Worm (Caenorhabditis elegans): Measurements from ENCODE around the gene rol-3.

The rol-3 gene

DNA sequence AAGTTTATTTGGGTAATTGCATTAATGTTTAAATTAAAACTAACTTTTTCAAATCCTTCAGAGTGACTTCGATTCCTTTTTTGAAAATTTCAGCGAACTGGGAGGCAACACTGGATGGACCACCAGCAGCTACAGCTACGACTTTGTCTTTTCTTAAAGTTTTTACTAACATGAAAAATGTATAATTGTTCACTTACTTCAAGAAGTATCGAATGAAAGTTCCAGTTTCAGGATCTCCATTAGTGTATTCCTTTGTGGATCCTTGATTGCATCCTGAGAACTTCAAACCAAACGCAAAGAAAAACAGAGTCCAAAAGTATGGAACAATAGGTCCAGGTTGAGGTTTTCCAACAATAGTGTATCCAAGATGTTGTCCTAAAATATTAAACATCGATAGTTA, 41.2 kb downstream of the rol-3 start:
- TF ChIP-seq snpc-4 (tag; optimal IDR thresholded peaks at IDR 0.05) (no peak), lsy-2 (tag; optimal IDR thresholded peaks at IDR 0.05) (no peak), nhr-23 (tag; optimal IDR thresholded peaks at IDR 0.05) (no peak), sma-3 (GFP tag; optimal IDR thresholded peaks at IDR 0.05) (no peak), unc-62 (GFP tag; optimal IDR thresholded peaks at IDR 0.05) (no peak), crh-2 (tag; optimal IDR thresholded peaks at IDR 0.05) (no peak), alr-1 (tag; optimal IDR thresholded peaks at IDR 0.05) (no peak), lin-13 (GFP tag; optimal IDR thresholded peaks at IDR 0.05) (no peak), nhr-237 (tag; optimal IDR thresholded peaks at IDR 0.05) (no peak), nhr-12 (tag; optimal IDR thresholded peaks at IDR 0.05) (no peak), nhr-129 (tag; optimal IDR thresholded peaks at IDR 0.05) (no peak), nhr-77 (tag; optimal IDR thresholded peaks at IDR 0.05) (no peak), nhr-25 (tag; optimal IDR thresholded peaks at IDR 0.05) (no peak), nhr-10 (tag; optimal IDR thresholded peaks at IDR 0.05) (no peak), ZK546.5 (tag; optimal IDR thresholded peaks at IDR 0.05) (no peak), zag-1 (tag; optimal IDR thresholded peaks at IDR 0.05) (no peak), F13H6.1 (tag; optimal IDR thresholded peaks at IDR 0.05) (no peak), ceh-16 (tag; optimal IDR thresholded peaks at IDR 0.05) (no peak), ztf-4 (tag; optimal IDR thresholded peaks at IDR 0.05) (no peak), elt-1 (tag; optimal IDR thresholded peaks at IDR 0.05) (no peak)

DNA sequence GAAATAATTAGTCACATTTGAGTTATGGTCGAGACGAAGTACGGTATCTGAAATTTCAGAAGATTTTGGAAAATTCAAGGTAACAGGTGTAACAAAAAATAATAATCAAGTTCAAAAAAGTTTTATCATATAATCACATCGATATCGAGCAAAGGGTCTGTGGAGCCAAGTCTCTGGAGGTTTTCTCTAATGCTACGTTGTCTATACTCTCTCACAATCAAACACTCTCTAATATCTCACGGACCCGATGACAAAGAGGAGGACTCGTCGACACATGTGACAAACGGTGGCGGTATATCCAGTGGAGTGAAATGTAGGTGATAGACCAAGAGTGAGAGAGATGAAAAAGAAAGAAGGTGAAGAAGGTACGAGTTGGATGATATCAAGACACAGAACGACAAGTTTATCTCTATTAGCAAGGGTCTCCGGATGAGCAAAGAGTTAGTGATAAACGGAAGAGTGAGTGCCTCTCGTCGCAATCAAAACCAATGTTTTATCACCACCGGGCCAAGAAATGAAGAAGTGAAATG, 42.3 kb downstream of the rol-3 start, which contains the start of gene F20D6.10:
Gene F20D6.10 (minus strand): TSS at position 51 of the 530 bp plus-strand sequence.
- TF ChIP-seq F13H6.1 (tag; optimal IDR thresholded peaks at IDR 0.05): peak; percentile 54
- TF ChIP-seq lin-13 (GFP tag; optimal IDR thresholded peaks at IDR 0.05): no peak
- TF ChIP-seq sma-9 (GFP tag; optimal IDR thresholded peaks at IDR 0.05): peak; percentile 30
- TF ChIP-seq sma-9 (tag; optimal IDR thresholded peaks at IDR 0.05): no peak
- peak; percentile 56 for TF ChIP-seq nhr-129 (tag; optimal IDR thresholded peaks at IDR 0.05)
- peak in 1 of 2 experiments; percentile 27 for TF ChIP-seq lsy-2 (tag; optimal IDR thresholded peaks at IDR 0.05)

ce11 chrV:8190430-8190829, 47.8 kb downstream of the rol-3 start, which contains the start of gene F20D6.1:
Gene F20D6.1 (plus strand): TSS chrV:8190730.
- no peak for TF ChIP-seq sma-3 (GFP tag; optimal IDR thresholded peaks at IDR 0.05)
- no peak for TF ChIP-seq alr-1 (tag; optimal IDR thresholded peaks at IDR 0.05)
- no peak for TF ChIP-seq ztf-4 (tag; optimal IDR thresholded peaks at IDR 0.05)
- TF ChIP-seq elt-3 (tag; optimal IDR thresholded peaks at IDR 0.05): no peak
- TF ChIP-seq mbf-1 (tag; optimal IDR thresholded peaks at IDR 0.05): no peak
- no peak for TF ChIP-seq nhr-129 (tag; optimal IDR thresholded peaks at IDR 0.05)
- TF ChIP-seq unc-39 (tag; optimal IDR thresholded peaks at IDR 0.05): no peak
- no peak for TF ChIP-seq Y55F3AM.14 (GFP tag; optimal IDR thresholded peaks at IDR 0.05)
- no peak for TF ChIP-seq ztf-1 (GFP tag; conservative IDR thresholded peaks at IDR 0.05)
- no peak for TF ChIP-seq nhr-12 (tag; optimal IDR thresholded peaks at IDR 0.05)
- TF ChIP-seq snpc-4 (tag; optimal IDR thresholded peaks at IDR 0.05): no peak
- TF ChIP-seq F13H6.1 (tag; optimal IDR thresholded peaks at IDR 0.05): no peak
- no peak for TF ChIP-seq nhr-25 (tag; optimal IDR thresholded peaks at IDR 0.05)
- no peak for TF ChIP-seq nhr-6 (tag; optimal IDR thresholded peaks at IDR 0.05)
- TF ChIP-seq skn-1 (tag; optimal IDR thresholded peaks at IDR 0.05): no peak
- no peak for TF ChIP-seq sem-4 (tag; optimal IDR thresholded peaks at IDR 0.05)
- TF ChIP-seq lin-11 (tag; optimal IDR thresholded peaks at IDR 0.05): no peak
- TF ChIP-seq nhr-237 (tag; optimal IDR thresholded peaks at IDR 0.05): no peak
- no peak for TF ChIP-seq gmeb-1 (tag; optimal IDR thresholded peaks at IDR 0.05)
- no peak for TF ChIP-seq lin-13 (GFP tag; optimal IDR thresholded peaks at IDR 0.05)

ce11 chrV:8190016-8190415, 48.2 kb downstream of the rol-3 start, which contains the start of gene F20D6.12:
Gene F20D6.12 (minus strand): TSS chrV:8190116.
- no peak for TF ChIP-seq F13H6.1 (tag; optimal IDR thresholded peaks at IDR 0.05)
- TF ChIP-seq elt-1 (tag; optimal IDR thresholded peaks at IDR 0.05): no peak
- TF ChIP-seq mab-5 (tag; optimal IDR thresholded peaks at IDR 0.05): no peak
- TF ChIP-seq ztf-1 (GFP tag; conservative IDR thresholded peaks at IDR 0.05): no peak

DNA sequence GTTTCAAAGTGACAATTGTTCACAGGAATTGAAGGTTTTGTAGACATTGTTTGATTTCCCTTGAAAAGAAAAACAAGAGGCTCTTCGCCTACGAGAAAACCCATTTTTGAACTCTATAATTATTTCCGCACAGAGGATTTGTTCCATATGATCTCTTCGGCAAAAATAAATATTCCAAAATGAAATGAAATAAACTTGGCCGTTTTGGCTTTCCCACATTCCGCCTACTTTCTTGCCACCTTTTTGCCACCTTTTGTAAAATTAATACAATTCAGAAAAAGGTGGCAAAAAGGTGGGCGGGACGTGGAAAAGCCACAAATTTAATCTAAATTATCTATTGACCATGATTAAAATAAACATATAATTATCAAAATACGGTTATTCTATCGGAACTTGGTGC, 49.8 kb downstream of the rol-3 start, which contains the start of gene F20D6.15:
Gene F20D6.15 (minus strand): TSS at position 47 of the 400 bp plus-strand sequence.
- TF ChIP-seq ztf-4 (tag; optimal IDR thresholded peaks at IDR 0.05) (no peak), peb-1 (tag; optimal IDR thresholded peaks at IDR 0.05) (no peak), nhr-6 (tag; optimal IDR thresholded peaks at IDR 0.05) (no peak), ztf-1 (GFP tag; conservative IDR thresholded peaks at IDR 0.05) (no peak), nhr-21 (tag; optimal IDR thresholded peaks at IDR 0.05) (no peak)

Measured in whole organism, L2 larva.